Fruit fly (Drosophila melanogaster) whole organism, wandering third instar larva: ENCODE measurements around the gene Rbf2.

ENCODE experiments used
- Abd-B ChIP-seq: fragments of >200 bp; optimal IDR thresholded peaks from 2 replicates; lab custom pipeline; 2017; ENCODE audit warnings: missing biosample characterization, missing genetic modification characterization
- CG32264 ChIP-seq: fragments of 200-800 bp; sonication (Bioruptor generic); optimal IDR thresholded peaks from 2 replicates; lab custom pipeline; 2016; ENCODE audit warnings: missing biosample characterization, missing genetic modification characterization
- CG9705 ChIP-seq: fragments of 200-800 bp; sonication (Bioruptor generic); optimal IDR thresholded peaks from 2 replicates; lab custom pipeline; 2018; ENCODE audit warnings: missing biosample characterization, mild to moderate bottlenecking, missing genetic modification characterization
- CrebA ChIP-seq: fragments of 200-800 bp; sonication (Bioruptor generic); optimal IDR thresholded peaks from 2 replicates; lab custom pipeline; 2016; ENCODE audit warnings: missing biosample characterization, mild to moderate bottlenecking, missing genetic modification characterization, borderline replicate concordance
- GATAd ChIP-seq: sonication (Bioruptor generic); optimal IDR thresholded peaks from 2 replicates; lab custom pipeline; 2016; ENCODE audit warnings: missing biosample characterization, missing genetic modification characterization
- HLH106 ChIP-seq: fragments of 200-800 bp; optimal IDR thresholded peaks from 3 replicates; lab custom pipeline; 2019; ENCODE audit warnings: missing biosample characterization, mild to moderate bottlenecking, missing genetic modification characterization, moderate library complexity
- Hnf4 ChIP-seq: fragments of 200-800 bp; sonication (Bioruptor generic); optimal IDR thresholded peaks from 2 replicates; lab custom pipeline; 2016; ENCODE audit warnings: missing biosample characterization, mild to moderate bottlenecking, missing genetic modification characterization
- Hr78 ChIP-seq: fragments of >200 bp; optimal IDR thresholded peaks from 2 replicates; lab custom pipeline; 2017; ENCODE audit warnings: missing biosample characterization, missing genetic modification characterization
- Hr83 ChIP-seq: fragments of 200-300 bp; sonication (Bioruptor generic); optimal IDR thresholded peaks from 2 replicates; lab custom pipeline; 2016; ENCODE audit warnings: missing biosample characterization, mild to moderate bottlenecking, missing genetic modification characterization, moderate library complexity; ENCODE audit not compliant: poor library complexity, severe bottlenecking
- Mio ChIP-seq: sonication (Bioruptor generic); optimal IDR thresholded peaks from 2 replicates; lab custom pipeline; 2016; ENCODE audit warnings: missing biosample characterization, missing genetic modification characterization
- Myc ChIP-seq: fragments of >200 bp; optimal IDR thresholded peaks from 2 replicates; lab custom pipeline; 2017
- N ChIP-seq: fragments of >200 bp; optimal IDR thresholded peaks from 2 replicates; lab custom pipeline; 2018; ENCODE audit warnings: missing biosample characterization, missing external identifiers, missing genetic modification characterization
- OdsH ChIP-seq: fragments of 200-800 bp; sonication (Bioruptor generic); optimal IDR thresholded peaks from 2 replicates; lab custom pipeline; 2016; ENCODE audit warnings: missing biosample characterization, mild to moderate bottlenecking, missing genetic modification characterization
- Rel ChIP-seq, 2 experiments: fragments of 200-800 bp; sonication (Bioruptor generic) in 1 of 2; optimal IDR thresholded peaks; 2 replicates in 1 of 2; 3 replicates in 1 of 2; lab custom pipeline; 2016 to 2019; ENCODE audit warnings: mild to moderate bottlenecking in 2 of 2, missing biosample characterization in 2 of 2, missing genetic modification characterization in 2 of 2, moderate library complexity in 1 of 2
- Sp1 ChIP-seq: fragments of 200-800 bp; sonication (Bioruptor generic); optimal IDR thresholded peaks from 3 replicates; lab custom pipeline; 2019; ENCODE audit warnings: missing biosample characterization, mild to moderate bottlenecking, missing genetic modification characterization, moderate library complexity
- Vsx2 ChIP-seq: fragments of 200-300, 225-300 bp; sonication (Bioruptor generic); optimal IDR thresholded peaks from 2 replicates; lab custom pipeline; 2018; ENCODE audit warnings: missing biosample characterization, missing genetic modification characterization; ENCODE audit not compliant: partially characterized antibody
- br ChIP-seq: fragments of 200-800 bp; sonication (Bioruptor generic); optimal IDR thresholded peaks from 2 replicates; lab custom pipeline; 2016; ENCODE audit warnings: missing biosample characterization, missing genetic modification characterization
- brk ChIP-seq: fragments of 200-800 bp; sonication (Bioruptor generic); optimal IDR thresholded peaks from 2 replicates; lab custom pipeline; 2016; ENCODE audit warnings: missing biosample characterization, mild to moderate bottlenecking, missing genetic modification characterization
- dl ChIP-seq, 2 experiments: fragments of 175-275, 200-275 bp in 1 of 2; fragments of 200-275 bp in 1 of 2; sonication (Bioruptor generic); optimal IDR thresholded peaks; lab custom pipeline; 2018; ENCODE audit warnings: mild to moderate bottlenecking in 2 of 2, missing biosample characterization in 2 of 2, missing genetic modification characterization in 2 of 2, moderate library complexity in 2 of 2; ENCODE audit not compliant: partially characterized antibody in 2 of 2, insufficient read depth in 1 of 2
- dmrt93B ChIP-seq: fragments of 200-800 bp; sonication (Bioruptor generic); optimal IDR thresholded peaks from 2 replicates; lab custom pipeline; 2018; ENCODE audit warnings: missing biosample characterization, mild to moderate bottlenecking, missing genetic modification characterization
- dsf ChIP-seq: sonication (Bioruptor generic); optimal IDR thresholded peaks from 2 replicates; lab custom pipeline; 2016; ENCODE audit warnings: missing biosample characterization, missing genetic modification characterization, borderline replicate concordance
- ey ChIP-seq: fragments of 200-800 bp; sonication (Bioruptor generic); optimal IDR thresholded peaks from 2 replicates; lab custom pipeline; 2016; ENCODE audit warnings: missing biosample characterization, missing genetic modification characterization
- foxo ChIP-seq, 2 experiments: fragments of 200-800 bp; sonication (Bioruptor generic); optimal IDR thresholded peaks; 2 replicates in 1 of 2; 3 replicates in 1 of 2; lab custom pipeline; 2016 to 2017; ENCODE audit warnings: missing biosample characterization in 2 of 2, missing genetic modification characterization in 2 of 2
- fru ChIP-seq: fragments of 200-800 bp; sonication (Bioruptor generic); optimal IDR thresholded peaks from 3 replicates; lab custom pipeline; 2016; ENCODE audit warnings: missing biosample characterization, mild to moderate bottlenecking, missing genetic modification characterization
- h ChIP-seq: fragments of 200-800 bp; sonication (Bioruptor generic); optimal IDR thresholded peaks from 3 replicates; lab custom pipeline; 2016; ENCODE audit warnings: missing biosample characterization, mild to moderate bottlenecking, missing genetic modification characterization
- lola ChIP-seq: fragments of >200 bp; optimal IDR thresholded peaks from 2 replicates; lab custom pipeline; 2017; ENCODE audit warnings: missing biosample characterization, missing genetic modification characterization
- pan ChIP-seq: fragments of >200 bp; optimal IDR thresholded peaks from 2 replicates; lab custom pipeline; 2017
- psq ChIP-seq: fragments of 200-800 bp; sonication (Bioruptor generic); optimal IDR thresholded peaks from 3 replicates; lab custom pipeline; 2017; ENCODE audit warnings: missing biosample characterization, mild to moderate bottlenecking, missing genetic modification characterization, moderate library complexity
- rgr ChIP-seq: fragments of 200-800 bp; sonication (Bioruptor generic); optimal IDR thresholded peaks from 3 replicates; lab custom pipeline; 2016; ENCODE audit warnings: missing biosample characterization, mild to moderate bottlenecking, missing genetic modification characterization
- sage ChIP-seq: fragments of 200-800 bp; sonication (Bioruptor generic); optimal IDR thresholded peaks from 2 replicates; lab custom pipeline; 2016; ENCODE audit warnings: missing biosample characterization, mild to moderate bottlenecking, missing genetic modification characterization
- tai ChIP-seq: sonication (Bioruptor generic); optimal IDR thresholded peaks from 2 replicates; lab custom pipeline; 2016; ENCODE audit warnings: missing biosample characterization, missing genetic modification characterization
- usp ChIP-seq: fragments of >200 bp; optimal IDR thresholded peaks from 2 replicates; lab custom pipeline; 2017; ENCODE audit warnings: missing biosample characterization, missing genetic modification characterization

Rbf2 gene

DNA sequence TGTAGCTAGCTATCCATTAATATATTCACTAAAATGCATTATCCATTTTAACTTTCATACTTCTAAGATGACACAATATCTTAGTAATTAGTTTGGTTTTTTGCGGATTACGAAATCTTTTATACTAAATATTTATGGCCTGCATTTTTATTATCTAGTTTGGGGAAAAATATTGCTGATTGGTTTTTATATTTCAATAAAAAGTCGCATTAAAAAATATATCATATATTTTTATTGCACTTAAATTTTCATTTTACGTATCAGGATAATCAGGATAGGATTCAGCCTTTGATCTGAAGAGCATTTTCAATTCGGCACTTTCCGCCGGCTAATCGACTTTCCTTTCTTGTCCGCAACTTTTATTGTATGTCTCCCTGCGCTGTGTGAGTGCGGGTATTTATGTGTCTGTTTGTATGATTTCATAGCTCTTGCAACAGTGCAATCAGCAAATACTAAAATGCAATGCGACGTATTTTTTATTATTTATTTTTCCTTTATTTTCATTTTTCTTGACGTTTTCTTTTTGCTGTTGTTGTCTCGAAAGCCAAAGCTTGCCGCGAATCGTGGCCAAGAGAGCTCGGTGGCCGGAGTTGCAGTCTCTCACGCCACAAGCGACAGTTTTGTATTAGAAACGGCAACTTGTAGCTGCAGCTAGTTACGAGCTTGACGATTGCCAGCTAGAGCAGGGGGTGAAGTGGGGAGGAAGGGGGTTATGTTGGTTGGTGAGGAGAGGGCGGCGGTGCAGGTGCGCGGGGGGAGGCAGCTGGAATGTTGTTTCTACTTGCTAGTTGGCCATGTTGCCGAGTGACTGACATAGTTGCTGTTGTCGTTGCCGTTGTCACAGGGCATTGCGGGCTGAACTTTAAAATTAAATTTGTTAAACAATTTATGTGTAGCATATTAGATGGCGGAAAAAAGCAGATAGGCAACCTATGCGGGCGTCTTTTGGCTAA is 42.3 kb upstream of the Rbf2 start:
- TF ChIP-seq usp (GFP tag; lab: Kevin White, UChicago) (no peak), dmrt93B (GFP tag; lab: Kevin White, UChicago) (no peak), psq (no peak), ey (GFP tag; lab: Kevin White, UChicago) (no peak), tai (GFP tag; lab: Kevin White, UChicago) (no peak), Mio (GFP tag; lab: Kevin White, UChicago) (no peak), CG32264 (GFP tag; lab: Kevin White, UChicago) (no peak), fru (GFP tag; lab: Kevin White, UChicago) (no peak), GATAd (GFP tag; lab: Kevin White, UChicago) (no peak), sage (GFP tag; lab: Kevin White, UChicago) (no peak), Sp1 (GFP tag; lab: Kevin White, UChicago) (no peak), dl (GFP tag; optimal IDR thresholded peaks at IDR 0.05; lab: Kevin White, UChicago; ENCODE audit: insufficient read depth in 1 of 2, partially characterized antibody in 2 of 2) (no peak), dsf (GFP tag; lab: Kevin White, UChicago) (no peak), OdsH (GFP tag; lab: Kevin White, UChicago) (no peak), foxo (GFP tag; optimal IDR thresholded peaks at IDR 0.05; lab: Kevin White, UChicago) (no peak), Abd-B (GFP tag; lab: Kevin White, UChicago) (no peak), lola (GFP tag; lab: Kevin White, UChicago) (no peak), rgr (GFP tag; lab: Kevin White, UChicago) (no peak), Hnf4 (GFP tag; lab: Kevin White, UChicago) (no peak)

- TF ChIP-seq Abd-B (GFP tag; lab: Kevin White, UChicago) (no peak), Vsx2 (GFP tag; lab: Kevin White, UChicago) (no peak), Rel (GFP tag; optimal IDR thresholded peaks at IDR 0.05; lab: Kevin White, UChicago) (no peak), Rel (tag; optimal IDR thresholded peaks at IDR 0.05; lab: Kevin White, UChicago) (no peak), Sp1 (GFP tag; lab: Kevin White, UChicago) (no peak), CrebA (GFP tag; lab: Kevin White, UChicago) (no peak), psq (no peak), tai (GFP tag; lab: Kevin White, UChicago) (no peak), OdsH (GFP tag; lab: Kevin White, UChicago) (no peak), CG32264 (GFP tag; lab: Kevin White, UChicago) (no peak), HLH106 (tag; lab: Kevin White, UChicago) (no peak)
Observed at dm6 chr3R:15925329-15925728, 39.9 kb upstream of the Rbf2 start, which contains the start of gene CG34276. Gene CG34276 (plus strand): TSS chr3R:15925629.

- TF ChIP-seq pan (no peak), Hr78 (no peak), dl (GFP tag; optimal IDR thresholded peaks at IDR 0.05; lab: Kevin White, UChicago; ENCODE audit: insufficient read depth in 1 of 2, partially characterized antibody in 2 of 2) (no peak), Myc (lab: Kevin White, UChicago) (no peak), Hnf4 (GFP tag; lab: Kevin White, UChicago) (no peak), Abd-B (GFP tag; lab: Kevin White, UChicago) (no peak), CrebA (GFP tag; lab: Kevin White, UChicago) (no peak), h (GFP tag; lab: Kevin White, UChicago) (no peak), Rel (GFP tag; optimal IDR thresholded peaks at IDR 0.05; lab: Kevin White, UChicago) (no peak), Rel (tag; optimal IDR thresholded peaks at IDR 0.05; lab: Kevin White, UChicago) (no peak), N (GFP tag; lab: Kevin White, UChicago) (no peak), Mio (GFP tag; lab: Kevin White, UChicago) (no peak), Sp1 (GFP tag; lab: Kevin White, UChicago) (no peak), CG9705 (GFP tag; lab: Kevin White, UChicago) (no peak), brk (GFP tag; lab: Kevin White, UChicago) (no peak), psq (no peak), lola (GFP tag; lab: Kevin White, UChicago) (no peak)
Observed at dm6 chr3R:15925939-15926338, 39.3 kb upstream of the Rbf2 start.

DNA sequence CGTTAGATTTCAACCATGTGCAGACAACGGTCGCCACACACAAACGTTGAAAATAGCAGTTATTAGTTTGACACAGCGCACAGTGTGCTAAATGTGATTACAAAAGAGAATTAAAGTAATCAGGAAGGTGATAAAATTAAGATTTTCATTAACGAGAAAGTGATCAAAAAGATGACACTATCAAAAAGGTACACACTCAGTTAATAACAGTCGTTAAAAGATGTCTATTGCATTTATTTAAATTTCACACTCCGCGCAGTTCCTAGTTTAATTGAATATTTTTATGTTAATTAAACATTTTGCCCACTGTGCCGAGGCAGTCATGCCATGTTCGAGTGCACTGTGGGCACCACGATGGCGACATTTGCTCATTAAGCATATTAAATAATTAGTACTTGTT is 38.1 kb upstream of the Rbf2 start:
- TF ChIP-seq dl (GFP tag; optimal IDR thresholded peaks at IDR 0.05; lab: Kevin White, UChicago; ENCODE audit: insufficient read depth in 1 of 2, partially characterized antibody in 2 of 2) (no peak), br (GFP tag; lab: Kevin White, UChicago) (no peak), foxo (GFP tag; optimal IDR thresholded peaks at IDR 0.05; lab: Kevin White, UChicago) (no peak), Hr83 (GFP tag; lab: Kevin White, UChicago) (no peak)
- TF ChIP-seq, all 38 proteins: peak for 0
